Worm (Caenorhabditis elegans): ENCODE data around the gene tomm-7.

Gene tomm-7

ce11 chrIII:7855468-7855867 lies 3.9 kb upstream of the tomm-7 start:
- TF ChIP-seq nhr-85 (tag) (peak; percentile 66), unc-30 (tag; optimal IDR thresholded peaks at IDR 0.05) (no peak)

ce11 chrIII:7857142-7857541 lies 2.3 kb upstream of the tomm-7 start, which contains the start of gene tag-307:
tag-307 (minus strand) TSS chrIII:7857242.
- TF ChIP-seq C34B4.2 (tag; optimal IDR thresholded peaks at IDR 0.05) (no peak), mef-2 (tag; optimal IDR thresholded peaks at IDR 0.05) (no peak), unc-86 (tag; optimal IDR thresholded peaks at IDR 0.05) (no peak), ceh-63 (GFP tag; optimal IDR thresholded peaks at IDR 0.05) (no peak), tbx-2 (tag; optimal IDR thresholded peaks at IDR 0.05) (no peak), ama-1 (optimal IDR thresholded peaks at IDR 0.05) (no peak), zag-1 (tag; optimal IDR thresholded peaks at IDR 0.05) (no peak), ceh-82 (tag; optimal IDR thresholded peaks at IDR 0.05) (no peak), lin-14 (GFP tag; optimal IDR thresholded peaks at IDR 0.05) (no peak), skn-1 (tag; optimal IDR thresholded peaks at IDR 0.05) (no peak), unc-98 (GFP tag; IDR thresholded peaks at IDR 0.05) (no peak), ztf-11 (tag; optimal IDR thresholded peaks at IDR 0.05) (no peak), ceh-88 (GFP tag; IDR thresholded peaks at IDR 0.05) (no peak), nhr-77 (tag; optimal IDR thresholded peaks at IDR 0.05) (no peak), nhr-76 (tag; optimal IDR thresholded peaks at IDR 0.05) (no peak), elt-2 (tag; optimal IDR thresholded peaks at IDR 0.05) (no peak)

- TF ChIP-seq swsn-7 (tag; optimal IDR thresholded peaks at IDR 0.05) = no peak
- no peak for TF ChIP-seq elt-3 (tag; optimal IDR thresholded peaks at IDR 0.05)
- peak; percentile 47 for TF ChIP-seq lin-14 (GFP tag; optimal IDR thresholded peaks at IDR 0.05)
- peak; percentile 13 for TF ChIP-seq dsc-1 (tag; optimal IDR thresholded peaks at IDR 0.05)
- TF ChIP-seq nhr-90 (tag; optimal IDR thresholded peaks at IDR 0.05; ENCODE audit: poor library complexity) = peak; percentile 52
- peak; percentile 23 for TF ChIP-seq mep-1 (tag; optimal IDR thresholded peaks at IDR 0.05)
- TF ChIP-seq fos-1 (tag; optimal IDR thresholded peaks at IDR 0.05) = no peak
- no peak for TF ChIP-seq hlh-17 (GFP tag; optimal IDR thresholded peaks at IDR 0.05; ENCODE audit: borderline replicate concordance)
- peak; percentile 41 for TF ChIP-seq tbx-2 (tag; optimal IDR thresholded peaks at IDR 0.05)
- peak in 1 of 2 experiments; percentile 42 for TF ChIP-seq efl-1 (optimal IDR thresholded peaks at IDR 0.05)
- peak; percentile 31 to 90 for TF ChIP-seq efl-1 (GFP tag; optimal IDR thresholded peaks at IDR 0.05 in 1 of 2)
- peak; percentile 12 for TF ChIP-seq pax-3 (tag; optimal IDR thresholded peaks at IDR 0.05)
- TF ChIP-seq fkh-4 (tag; optimal IDR thresholded peaks at IDR 0.05; ENCODE audit: borderline replicate concordance) = peak; percentile 53
- TF ChIP-seq unc-62 (GFP tag; optimal IDR thresholded peaks at IDR 0.05) = no peak
- peak; percentile 52 for TF ChIP-seq C04F5.9 (tag; optimal IDR thresholded peaks at IDR 0.05)
- TF ChIP-seq lin-35 (GFP tag; optimal IDR thresholded peaks at IDR 0.05) = peak in 1 of 2 experiments; percentile 12
- no peak for TF ChIP-seq nhr-76 (tag; optimal IDR thresholded peaks at IDR 0.05)
- TF ChIP-seq tlp-1 (tag; optimal IDR thresholded peaks at IDR 0.05) = no peak
- TF ChIP-seq dpl-1 (GFP tag; optimal IDR thresholded peaks at IDR 0.05) = peak; percentile 7 to 42 (median 36)
- no peak for TF ChIP-seq zip-4 (GFP tag; optimal IDR thresholded peaks at IDR 0.05)
- TF ChIP-seq jun-1 (tag; optimal IDR thresholded peaks at IDR 0.05) = no peak
- peak; percentile 10; the same call in 1 of the 2 replicates for TF ChIP-seq isw-1 (GFP tag; IDR thresholded peaks at IDR 0.05)
- no peak for TF ChIP-seq aha-1 (tag; optimal IDR thresholded peaks at IDR 0.05)
- peak; percentile 52 for TF ChIP-seq nhr-47 (tag; optimal IDR thresholded peaks at IDR 0.05)
- TF ChIP-seq lsy-2 (tag; optimal IDR thresholded peaks at IDR 0.05) = peak; percentile 35 to 54
- peak; percentile 27 for TF ChIP-seq nhr-20 (tag; optimal IDR thresholded peaks at IDR 0.05)
- TF ChIP-seq aly-2 (tag; optimal IDR thresholded peaks at IDR 0.05) = no peak
- TF ChIP-seq irx-1 (tag; optimal IDR thresholded peaks at IDR 0.05) = peak; percentile 74
- TF ChIP-seq xbp-1 (tag; optimal IDR thresholded peaks at IDR 0.05) = peak; percentile 7
- TF ChIP-seq ceh-90 (tag; optimal IDR thresholded peaks at IDR 0.05) = peak; percentile 87
- TF ChIP-seq egl-13 (tag; optimal IDR thresholded peaks at IDR 0.05) = peak; percentile 8
- peak; percentile 26 for TF ChIP-seq snu-23 (GFP tag; optimal IDR thresholded peaks at IDR 0.05)
- TF ChIP-seq fkh-8 (tag; optimal IDR thresholded peaks at IDR 0.05) = peak; percentile 31
- TF ChIP-seq nhr-85 (tag) = peak; percentile 72
- peak in 1 of 2 experiments; percentile 55 for TF ChIP-seq ztf-11 (tag; optimal IDR thresholded peaks at IDR 0.05)
- TF ChIP-seq lir-3 (tag; optimal IDR thresholded peaks at IDR 0.05; ENCODE audit: poor library complexity) = peak; percentile 80
These were observed 895 bp upstream of the tomm-7 start, which contains the start of the genes coq-5 and ufm-1 for ce11 chrIII:7858407-7859029. coq-5 (minus strand) TSS chrIII:7858457. ufm-1 (plus strand) TSS chrIII:7858979.
